Fruit fly (Drosophila melanogaster) whole organism, embryonic: ENCODE data around the gene CG13096.
A peak's percentile ranks its signal among the peaks of the same experiment; 100 is the strongest.

Experiments
- Ada2b ChIP-seq: fragments of 200-800 bp; sonication (Bioruptor generic); IDR thresholded peaks from 2 replicates; pipeline ENCODE4 v1.3.6; 2022; ENCODE audit warnings: missing biosample characterization, missing genetic modification characterization
- BtbVII ChIP-seq: fragments of 200-800 bp; sonication (Bioruptor generic); optimal IDR thresholded peaks from 3 replicates; lab custom pipeline; 2017; ENCODE audit warnings: missing biosample characterization, mild to moderate bottlenecking, missing genetic modification characterization
- CG10274 ChIP-seq: fragments of 200-800 bp; sonication (Bioruptor generic); optimal IDR thresholded peaks from 3 replicates; lab custom pipeline; 2017; ENCODE audit warnings: missing biosample characterization, mild to moderate bottlenecking, missing genetic modification characterization
- CG10462 ChIP-seq: fragments of 200-800 bp; sonication (Bioruptor generic); optimal IDR thresholded peaks from 2 replicates; lab custom pipeline; 2016; ENCODE audit warnings: missing biosample characterization, missing genetic modification characterization
- CG10979 ChIP-seq: fragments of 200-800 bp; sonication (Bioruptor generic); optimal IDR thresholded peaks from 2 replicates; lab custom pipeline; 2018; ENCODE audit warnings: missing biosample characterization, mild to moderate bottlenecking, missing genetic modification characterization, moderate library complexity
- CG12219 ChIP-seq: fragments of 200-800 bp; sonication (Bioruptor generic); optimal IDR thresholded peaks from 3 replicates; lab custom pipeline; 2018; ENCODE audit warnings: missing biosample characterization, mild to moderate bottlenecking, missing genetic modification characterization
- CG12659 ChIP-seq: fragments of 200-800 bp; sonication (Bioruptor generic); optimal IDR thresholded peaks from 3 replicates; lab custom pipeline; 2017; ENCODE audit warnings: mild to moderate bottlenecking, missing biosample characterization, missing genetic modification reagents, missing genetic modification characterization
- CG14441 ChIP-seq: fragments of 200-800 bp; sonication (Bioruptor generic); IDR thresholded peaks from 2 replicates; pipeline ENCODE4 v1.3.6; 2022; ENCODE audit warnings: missing biosample characterization, missing genetic modification characterization
- CG14860 ChIP-seq: fragments of 200-800 bp; sonication (Bioruptor generic); IDR thresholded peaks from 3 replicates; pipeline ENCODE4 v1.3.6; 2022; ENCODE audit warnings: missing biosample characterization, missing genetic modification characterization; ENCODE audit not compliant: partially characterized antibody
- CG15073 ChIP-seq: fragments of 200-800 bp; sonication (Bioruptor generic); optimal IDR thresholded peaks from 2 replicates; lab custom pipeline; 2016; ENCODE audit warnings: missing biosample characterization, missing genetic modification characterization
- CG1529 ChIP-seq: fragments of 200-800 bp; sonication (Bioruptor generic); optimal IDR thresholded peaks from 3 replicates; lab custom pipeline; 2018; ENCODE audit warnings: missing biosample characterization, missing genetic modification characterization
- CG17328 ChIP-seq: fragments of 200-800 bp; sonication (Bioruptor generic); IDR thresholded peaks from 2 replicates; pipeline ENCODE4 v1.3.6; 2022; ENCODE audit warnings: missing biosample characterization, missing genetic modification characterization
- CG17359 ChIP-seq: fragments of 200-800 bp; sonication (Bioruptor generic); optimal IDR thresholded peaks from 3 replicates; lab custom pipeline; 2018; ENCODE audit warnings: missing biosample characterization, mild to moderate bottlenecking, missing genetic modification characterization, moderate library complexity
- CG17802 ChIP-seq: fragments of 200-800 bp; sonication (Bioruptor generic); optimal IDR thresholded peaks from 2 replicates; lab custom pipeline; 2018; ENCODE audit warnings: missing biosample characterization, mild to moderate bottlenecking, missing genetic modification characterization, moderate library complexity
- CG18619 ChIP-seq: fragments of 200-800 bp; sonication (Bioruptor generic); optimal IDR thresholded peaks from 3 replicates; lab custom pipeline; 2017; ENCODE audit warnings: missing biosample characterization, mild to moderate bottlenecking, missing genetic modification characterization
- CG2712 ChIP-seq: fragments of 200-800 bp; optimal IDR thresholded peaks from 3 replicates; lab custom pipeline; 2019; ENCODE audit warnings: missing biosample characterization, mild to moderate bottlenecking, missing genetic modification characterization, moderate library complexity
- CG2889 ChIP-seq: fragments of 200-800 bp; sonication (Bioruptor generic); IDR thresholded peaks from 3 replicates; pipeline ENCODE4 v1.3.6; 2022; ENCODE audit warnings: missing biosample characterization, missing genetic modification characterization
- CG31224 ChIP-seq: fragments of 200-800 bp; sonication (Bioruptor generic); IDR thresholded peaks from 2 replicates; pipeline ENCODE4 v1.3.6; 2022; ENCODE audit warnings: missing biosample characterization, missing genetic modification characterization
- CG3995 ChIP-seq: fragments of 200-800 bp; sonication (Bioruptor generic); optimal IDR thresholded peaks from 3 replicates; lab custom pipeline; 2016; ENCODE audit warnings: missing biosample characterization, missing genetic modification characterization
- CG4282 ChIP-seq: fragments of 200-800 bp; sonication (Bioruptor generic); optimal IDR thresholded peaks from 2 replicates; lab custom pipeline; 2016; ENCODE audit warnings: missing biosample characterization, missing genetic modification characterization
- Dbx ChIP-seq: fragments of 200-800 bp; sonication (Bioruptor generic); IDR thresholded peaks from 3 replicates; pipeline ENCODE4 v1.3.6; 2022; ENCODE audit warnings: missing biosample characterization, missing genetic modification characterization
- E2f2 ChIP-seq: fragments of 200-800 bp; sonication (Bioruptor generic); IDR thresholded peaks from 2 replicates; pipeline ENCODE4 v1.3.6; 2022; ENCODE audit warnings: missing biosample characterization, missing genetic modification characterization
- Elba2 ChIP-seq: fragments of 200-800 bp; sonication (Bioruptor generic); optimal IDR thresholded peaks from 3 replicates; lab custom pipeline; 2016; ENCODE audit warnings: missing biosample characterization, missing genetic modification characterization
- HLH54F ChIP-seq: fragments of 200-800 bp; sonication (Bioruptor generic); optimal IDR thresholded peaks from 3 replicates; lab custom pipeline; 2016; ENCODE audit warnings: missing biosample characterization, missing genetic modification characterization
- Hr3 ChIP-seq: fragments of 200-800 bp; sonication (Bioruptor generic); optimal IDR thresholded peaks from 3 replicates; lab custom pipeline; 2016; ENCODE audit warnings: missing biosample characterization, missing genetic modification characterization
- Lim3 ChIP-seq: fragments of 200-800 bp; sonication (Bioruptor generic); IDR thresholded peaks from 2 replicates; pipeline ENCODE4 v1.3.6; 2022; ENCODE audit warnings: missing biosample characterization, missing genetic modification characterization
- Mes4 ChIP-seq: fragments of 200-800 bp; sonication (Bioruptor generic); optimal IDR thresholded peaks from 2 replicates; lab custom pipeline; 2016; ENCODE audit warnings: missing biosample characterization, missing genetic modification characterization
- Neu2 ChIP-seq: fragments of 200-800 bp; sonication (Bioruptor generic); optimal IDR thresholded peaks from 3 replicates; lab custom pipeline; 2016; ENCODE audit warnings: missing biosample characterization, missing genetic modification characterization, borderline replicate concordance
- PHDP ChIP-seq: fragments of 200-800 bp; sonication (Bioruptor generic); optimal IDR thresholded peaks from 3 replicates; lab custom pipeline; 2018; ENCODE audit warnings: missing biosample characterization, mild to moderate bottlenecking, missing genetic modification characterization, moderate library complexity
- Spps ChIP-seq: fragments of 200-800 bp; sonication (Bioruptor generic); optimal IDR thresholded peaks from 2 replicates; lab custom pipeline; 2018; ENCODE audit warnings: missing biosample characterization, mild to moderate bottlenecking, missing genetic modification characterization
- caup ChIP-seq: fragments of 200-800 bp; sonication (Bioruptor generic); optimal IDR thresholded peaks from 3 replicates; lab custom pipeline; 2017; ENCODE audit warnings: missing biosample characterization, mild to moderate bottlenecking, missing genetic modification characterization, moderate library complexity; ENCODE audit not compliant: severe bottlenecking
- chm ChIP-seq: fragments of 200-800 bp; sonication (Bioruptor generic); IDR thresholded peaks from 2 replicates; pipeline ENCODE4 v1.3.6; 2022; ENCODE audit warnings: missing biosample characterization, missing genetic modification characterization
- corto ChIP-seq: fragments of 200-800 bp; sonication (Bioruptor generic); optimal IDR thresholded peaks from 2 replicates; lab custom pipeline; 2016; ENCODE audit warnings: missing biosample characterization, mild to moderate bottlenecking, missing genetic modification characterization, moderate library complexity
- crp ChIP-seq, 2 experiments: fragments of 200-800 bp; sonication (Bioruptor generic); optimal IDR thresholded peaks; 2 replicates in 1 of 2; 3 replicates in 1 of 2; lab custom pipeline; 2017; ENCODE audit warnings: missing biosample characterization in 2 of 2, missing genetic modification characterization in 2 of 2, mild to moderate bottlenecking in 1 of 2, moderate library complexity in 1 of 2
- cwo ChIP-seq: fragments of 200-800 bp; sonication (Bioruptor generic); optimal IDR thresholded peaks from 3 replicates; lab custom pipeline; 2017; ENCODE audit warnings: missing biosample characterization, missing genetic modification characterization, mild to moderate bottlenecking, moderate library complexity, missing genetic modification reagents
- dysf ChIP-seq: fragments of 200-800 bp; sonication (Bioruptor generic); IDR thresholded peaks from 3 replicates; pipeline ENCODE4 v1.3.6; 2022; ENCODE audit warnings: missing biosample characterization, missing genetic modification characterization
- exex ChIP-seq: fragments of 200-800 bp; sonication (Bioruptor generic); optimal IDR thresholded peaks from 4 replicates; lab custom pipeline; 2018; ENCODE audit warnings: missing biosample characterization, mild to moderate bottlenecking, missing genetic modification characterization, moderate library complexity
- fru ChIP-seq: fragments of >200 bp; optimal IDR thresholded peaks from 2 replicates; lab custom pipeline; 2017
- fu2 ChIP-seq: fragments of 200-800 bp; sonication (Bioruptor generic); optimal IDR thresholded peaks from 2 replicates; lab custom pipeline; 2016; ENCODE audit warnings: missing biosample characterization, missing genetic modification characterization
- gsb-n ChIP-seq: fragments of 200-800 bp; sonication (Bioruptor generic); optimal IDR thresholded peaks from 3 replicates; lab custom pipeline; 2018; ENCODE audit warnings: missing biosample characterization, mild to moderate bottlenecking, missing genetic modification characterization
- hth ChIP-seq: fragments of >200 bp; optimal IDR thresholded peaks from 2 replicates; lab custom pipeline; 2017; ENCODE audit warnings: inconsistent platforms
- kay ChIP-seq: fragments of 200-800 bp; sonication (Bioruptor generic); optimal IDR thresholded peaks from 2 replicates; lab custom pipeline; 2016; ENCODE audit warnings: missing biosample characterization, missing genetic modification characterization
- odd ChIP-seq: fragments of 200-800 bp; sonication (Bioruptor generic); optimal IDR thresholded peaks from 2 replicates; lab custom pipeline; 2017; ENCODE audit warnings: missing biosample characterization, mild to moderate bottlenecking, missing genetic modification characterization
- repo ChIP-seq: fragments of 200-800 bp; sonication (Bioruptor generic); optimal IDR thresholded peaks from 2 replicates; lab custom pipeline; 2016; ENCODE audit warnings: missing biosample characterization, missing genetic modification characterization
- so ChIP-seq: fragments of 200-800 bp; sonication (Bioruptor generic); IDR thresholded peaks from 3 replicates; pipeline ENCODE4 v1.3.6; 2022; ENCODE audit warnings: missing biosample characterization, missing genetic modification characterization
- tgo ChIP-seq: fragments of 200-800 bp; sonication (Bioruptor generic); IDR thresholded peaks from 3 replicates; pipeline ENCODE4 v1.3.6; 2022; ENCODE audit warnings: missing biosample characterization, missing genetic modification characterization
- tll ChIP-seq, 2 experiments: fragments of 200-800 bp in 1 of 2; fragments of >200 bp in 1 of 2; sonication (Bioruptor generic) in 1 of 2; optimal IDR thresholded peaks; 2 replicates each; lab custom pipeline; 2017 to 2019; ENCODE audit warnings: missing biosample characterization in 2 of 2, missing genetic modification characterization in 2 of 2, mild to moderate bottlenecking in 1 of 2, moderate library complexity in 1 of 2
- tna ChIP-seq: fragments of 200-800 bp; sonication (Bioruptor generic); IDR thresholded peaks from 2 replicates; pipeline ENCODE4 v1.3.6; 2022; ENCODE audit warnings: missing biosample characterization, missing genetic modification characterization; ENCODE audit not compliant: partially characterized antibody
- unpg ChIP-seq: fragments of 200-800 bp; sonication (Bioruptor generic); optimal IDR thresholded peaks from 3 replicates; lab custom pipeline; 2018; ENCODE audit warnings: missing biosample characterization, mild to moderate bottlenecking, missing genetic modification characterization, moderate library complexity
- yki ChIP-seq: fragments of >200 bp; optimal IDR thresholded peaks from 3 replicates; lab custom pipeline; 2018
- z ChIP-seq: fragments of 200-800 bp; sonication (Bioruptor generic); IDR thresholded peaks from 3 replicates; pipeline ENCODE4 v1.3.6; 2022; ENCODE audit warnings: missing biosample characterization, missing genetic modification characterization
- zfh1 ChIP-seq: fragments of 200-800 bp; sonication (Bioruptor generic); IDR thresholded peaks from 3 replicates; pipeline ENCODE4 v1.3.6; 2022; ENCODE audit warnings: missing biosample characterization, missing genetic modification characterization

The CG13096 gene

dm6 chr2L:8473448-8473847, 38.2 kb downstream of the CG13096 start (continued):
- peak; percentile 73 for TF ChIP-seq tgo (GFP tag; lab: Robert Waterston, UW)
- TF ChIP-seq Mes4 (GFP tag; lab: Kevin White, UChicago), result no peak
- TF ChIP-seq Dbx (GFP tag; lab: Robert Waterston, UW), result no peak
- TF ChIP-seq fru (lab: Kevin White, UChicago), result no peak
- TF ChIP-seq PHDP (tag; lab: Kevin White, UChicago), result no peak
- no peak for TF ChIP-seq CG12659 (GFP tag; lab: Kevin White, UChicago)
- no peak for TF ChIP-seq exex (tag; lab: Kevin White, UChicago)
- TF ChIP-seq kay, result no peak
- TF ChIP-seq CG4282 (GFP tag; lab: Kevin White, UChicago), result no peak
- no peak for TF ChIP-seq HLH54F (GFP tag; lab: Kevin White, UChicago)
- no peak for TF ChIP-seq CG18619 (GFP tag; lab: Kevin White, UChicago)
- peak; percentile 48 for TF ChIP-seq cwo (GFP tag; lab: Kevin White, UChicago)
- TF ChIP-seq tna (GFP tag; lab: Robert Waterston, UW), result no peak
- TF ChIP-seq Neu2, result no peak
- TF ChIP-seq caup, result no peak
- TF ChIP-seq CG2889 (GFP tag; lab: Robert Waterston, UW), result peak; percentile 49; the same call in 1 of the 3 replicates
- peak; percentile 67 for TF ChIP-seq CG14441
- no peak for TF ChIP-seq repo
- TF ChIP-seq CG17328 (GFP tag; lab: Robert Waterston, UW), result peak; percentile 71
- peak; percentile 41 for TF ChIP-seq BtbVII (GFP tag; lab: Kevin White, UChicago)
- peak; percentile 66 for TF ChIP-seq CG17359
- TF ChIP-seq CG1529 (GFP tag; lab: Kevin White, UChicago), result no peak
- no peak for TF ChIP-seq tll (GFP tag; optimal IDR thresholded peaks at IDR 0.05; lab: Kevin White, UChicago)
- TF ChIP-seq yki (lab: Kevin White, UChicago), result no peak
- TF ChIP-seq chm (GFP tag; lab: Robert Waterston, UW), result peak; percentile 54; the same call in 1 of the 2 replicates
- TF ChIP-seq z (GFP tag; lab: Robert Waterston, UW), result no peak
- TF ChIP-seq E2f2, result peak; percentile 30; the same call in 1 of the 2 replicates
- no peak for TF ChIP-seq CG14860 (GFP tag; lab: Robert Waterston, UW)
- TF ChIP-seq crp (GFP tag; optimal IDR thresholded peaks at IDR 0.05; lab: Kevin White, UChicago), result no peak
- peak; percentile 57 for TF ChIP-seq unpg (GFP tag; lab: Kevin White, UChicago)
- no peak for TF ChIP-seq Elba2
- TF ChIP-seq CG15073, result no peak
- TF ChIP-seq zfh1 (GFP tag; lab: Robert Waterston, UW), result peak; percentile 79
- TF ChIP-seq CG10462 (GFP tag; lab: Kevin White, UChicago), result no peak
- no peak for TF ChIP-seq hth (lab: Kevin White, UChicago)
- peak; percentile 39 for TF ChIP-seq gsb-n (tag; lab: Kevin White, UChicago)
- TF ChIP-seq CG12219 (GFP tag; lab: Kevin White, UChicago), result peak; percentile 35
- TF ChIP-seq CG3995 (GFP tag; lab: Kevin White, UChicago), result no peak
- peak; percentile 73 for TF ChIP-seq dysf
- no peak for TF ChIP-seq CG10274 (GFP tag; lab: Kevin White, UChicago)
- 0 out of 3 replicates have a peak, but pooled peaks have one; percentile 40 for TF ChIP-seq so (GFP tag; lab: Robert Waterston, UW)
- no peak for TF ChIP-seq corto
- peak; percentile 6 for TF ChIP-seq Hr3
- TF ChIP-seq Ada2b (GFP tag; lab: Robert Waterston, UW), result no peak
- TF ChIP-seq Spps, result peak; percentile 57
- TF ChIP-seq fu2 (GFP tag; lab: Kevin White, UChicago), result peak; percentile 24
- TF ChIP-seq CG10979 (tag; lab: Kevin White, UChicago), result peak; percentile 66
- TF ChIP-seq Lim3 (GFP tag; lab: Robert Waterston, UW), result no peak
- peak; percentile 46 for TF ChIP-seq CG17802 (tag; lab: Kevin White, UChicago)
- no peak for TF ChIP-seq CG31224
- TF ChIP-seq CG2712 (tag; lab: Kevin White, UChicago), result peak; percentile 71
- TF ChIP-seq odd (GFP tag; lab: Kevin White, UChicago), result no peak
